Fruit fly (Drosophila melanogaster): Measurements from ENCODE around the gene CG33673.

CG33673 gene

DNA sequence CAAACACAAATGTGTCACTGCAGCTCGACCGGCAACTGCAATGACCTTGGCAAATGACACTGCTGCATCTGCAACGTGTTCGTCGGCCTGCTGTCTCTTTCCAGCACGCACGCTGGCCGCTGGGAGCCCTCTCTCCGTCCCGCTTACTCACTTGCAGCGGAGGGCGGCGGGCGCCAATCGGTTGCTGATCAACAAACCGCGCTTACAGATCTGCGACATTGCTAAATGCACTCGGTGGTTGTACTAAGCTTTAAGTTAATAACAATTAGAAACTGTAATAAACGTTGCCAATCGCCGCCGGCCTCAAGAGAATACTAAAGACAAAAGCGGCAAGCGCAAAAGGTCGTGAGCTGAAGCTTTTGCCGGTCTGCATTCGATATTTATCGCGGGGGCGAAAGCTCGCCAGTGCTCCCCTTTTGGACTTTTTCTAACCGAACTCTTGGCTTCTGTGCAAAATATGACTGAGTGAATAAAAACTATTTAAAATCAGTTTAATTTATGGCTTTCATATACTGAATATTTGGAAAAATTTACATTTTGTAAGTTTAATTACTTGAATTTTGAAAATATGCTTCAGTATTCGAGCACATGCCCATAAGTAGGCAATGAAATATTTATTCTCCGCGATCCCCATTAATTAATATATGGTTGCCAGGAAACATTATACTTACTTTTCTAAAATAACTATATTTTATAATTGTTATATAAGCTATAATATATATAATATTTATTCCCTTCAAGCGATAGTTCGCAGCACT is 41.1 kb upstream of the CG33673 start, which contains the start of gene Got2 (continued):
- TF ChIP-seq lbe (GFP tag; optimal IDR thresholded peaks at IDR 0.05) (no peak), CG15514 (GFP tag; optimal IDR thresholded peaks at IDR 0.05) (peak; percentile 50), CG9437 (GFP tag; optimal IDR thresholded peaks at IDR 0.05) (peak; percentile 61), trh (GFP tag; optimal IDR thresholded peaks at IDR 0.05) (no peak), CG12104 (GFP tag; optimal IDR thresholded peaks at IDR 0.05) (no peak), NFAT (GFP tag; IDR thresholded peaks at IDR 0.05) (no peak), Doc2 (GFP tag; IDR thresholded peaks at IDR 0.05) (no peak), CG42726 (GFP tag; IDR thresholded peaks at IDR 0.05; ENCODE audit: partially characterized antibody) (peak; percentile 78)

DNA sequence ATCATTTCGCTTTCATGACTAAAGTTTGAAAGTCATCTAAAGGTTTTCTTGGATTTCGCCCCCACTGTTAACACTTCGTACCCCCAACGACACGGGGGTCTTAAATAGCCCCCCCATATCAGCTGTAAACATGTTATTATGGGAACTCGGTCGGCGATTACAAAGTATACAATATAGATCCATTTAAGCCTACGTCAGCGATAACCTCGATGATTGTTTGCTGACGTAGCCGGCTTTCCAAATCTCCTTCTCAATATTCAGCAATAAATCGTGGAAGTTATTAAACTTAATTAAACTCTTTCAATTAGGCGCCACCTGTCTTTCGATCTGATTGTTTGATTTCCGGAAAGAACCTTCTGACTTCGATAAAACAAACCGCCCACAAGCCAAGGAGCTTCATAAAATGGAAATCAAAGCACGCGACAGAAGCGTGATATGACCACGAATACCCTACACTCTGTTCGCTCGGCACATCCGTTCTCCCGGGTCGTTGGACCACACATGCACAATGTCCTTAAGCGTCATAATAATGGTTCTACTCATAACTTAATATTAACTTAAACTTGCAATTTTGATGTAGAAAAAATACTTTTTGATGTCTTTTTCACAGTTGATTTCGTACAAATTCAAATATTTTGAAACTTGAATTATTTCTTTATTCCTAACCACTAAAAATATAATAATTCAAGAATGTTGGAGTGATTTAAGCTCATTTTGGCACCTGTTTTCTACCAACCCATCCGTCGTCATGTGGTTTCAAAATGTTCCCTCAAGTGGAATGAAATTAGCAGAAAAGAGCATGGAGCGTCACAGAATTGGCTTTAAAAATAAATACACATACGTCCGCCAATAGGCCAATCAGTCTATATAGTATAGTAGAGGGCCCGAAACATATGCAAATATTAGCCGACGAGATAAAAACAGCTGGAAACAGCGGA is 40.1 kb upstream of the CG33673 start:
- TF ChIP-seq CG16813 (GFP tag; IDR thresholded peaks at IDR 0.05; ENCODE audit: partially characterized antibody) (no peak), Deaf1 (tag; optimal IDR thresholded peaks at IDR 0.05) (peak; percentile 25), ken (GFP tag; IDR thresholded peaks at IDR 0.05) (peak; percentile 31; the same call in 1 of the 3 replicates), H2.0 (GFP tag; IDR thresholded peaks at IDR 0.05) (peak; percentile 58), dimm (GFP tag; IDR thresholded peaks at IDR 0.05) (no peak), fru (optimal IDR thresholded peaks at IDR 0.05) (no peak), dati (GFP tag; IDR thresholded peaks at IDR 0.05) (no peak), Nf-YA (GFP tag; IDR thresholded peaks at IDR 0.05) (no peak), CG11504 (tag; optimal IDR thresholded peaks at IDR 0.05) (peak; percentile 72), CG10147 (GFP tag; optimal IDR thresholded peaks at IDR 0.05) (no peak), chm (GFP tag; IDR thresholded peaks at IDR 0.05) (no peak; the same call in 1 of the 2 replicates), CG17328 (GFP tag; IDR thresholded peaks at IDR 0.05) (0 out of 2 replicates have a peak, but pooled peaks have one; percentile 32), CG1647 (GFP tag; optimal IDR thresholded peaks at IDR 0.05) (peak; percentile 56), ara (GFP tag; IDR thresholded peaks at IDR 0.05) (0 out of 2 replicates have a peak, but pooled peaks have one; percentile 10), CG15514 (GFP tag; optimal IDR thresholded peaks at IDR 0.05) (peak; percentile 10), ci (GFP tag; IDR thresholded peaks at IDR 0.05) (0 out of 3 replicates have a peak, but pooled peaks have one; percentile 38), CG7786 (GFP tag; optimal IDR thresholded peaks at IDR 0.05) (peak; percentile 28), Mrtf (GFP tag; IDR thresholded peaks at IDR 0.05) (no peak), ranshi (GFP tag; IDR thresholded peaks at IDR 0.05) (0 out of 2 replicates have a peak, but pooled peaks have one; percentile 24), CG4282 (GFP tag; optimal IDR thresholded peaks at IDR 0.05) (no peak), Awh (GFP tag; IDR thresholded peaks at IDR 0.05) (no peak), Hey (tag; optimal IDR thresholded peaks at IDR 0.05) (no peak), CG15011 (GFP tag; optimal IDR thresholded peaks at IDR 0.05) (no peak), Six4 (GFP tag; optimal IDR thresholded peaks at IDR 0.05) (no peak), CG16779 (GFP tag; IDR thresholded peaks at IDR 0.05) (no peak), gt (GFP tag; IDR thresholded peaks at IDR 0.05) (no peak), eve (GFP tag; optimal IDR thresholded peaks at IDR 0.05) (no peak), CG14441 (GFP tag; IDR thresholded peaks at IDR 0.05) (peak; percentile 65), Asciz (GFP tag; optimal IDR thresholded peaks at IDR 0.05) (peak; percentile 39), kah (GFP tag; optimal IDR thresholded peaks at IDR 0.05) (no peak), CG8089 (GFP tag; optimal IDR thresholded peaks at IDR 0.05) (no peak), CG7372 (GFP tag; IDR thresholded peaks at IDR 0.05) (no peak), ftz-f1 (GFP tag; optimal IDR thresholded peaks at IDR 0.05) (peak; percentile 74), sr (GFP tag; IDR thresholded peaks at IDR 0.05) (peak; percentile 28; the same call in 1 of the 3 replicates), CG6272 (GFP tag; IDR thresholded peaks at IDR 0.05) (no peak), Scr (GFP tag; IDR thresholded peaks at IDR 0.05; ENCODE audit: partially characterized antibody) (no peak), Gug (GFP tag; IDR thresholded peaks at IDR 0.05) (peak; percentile 62; the same call in 1 of the 4 replicates), exex (tag; optimal IDR thresholded peaks at IDR 0.05) (peak; percentile 99), Atf-2 (GFP tag; optimal IDR thresholded peaks at IDR 0.05) (peak; percentile 15), CG18599 (GFP tag; optimal IDR thresholded peaks at IDR 0.05) (peak; percentile 63)
